Fruit fly (Drosophila melanogaster) whole organism, embryonic: ENCODE data around the gene smo.

ENCODE experiments used
- Asciz ChIP-seq: fragments of 200-800 bp; sonication (Bioruptor generic); optimal IDR thresholded peaks from 2 replicates; lab custom pipeline; 2017; ENCODE audit warnings: missing biosample characterization, mild to moderate bottlenecking, missing genetic modification characterization, missing genetic modification reagents
- C15 ChIP-seq: fragments of 200-800 bp; sonication (Bioruptor generic); IDR thresholded peaks from 3 replicates; pipeline ENCODE4 v1.3.6; 2022; ENCODE audit warnings: missing biosample characterization, missing genetic modification characterization
- CG10147 ChIP-seq: fragments of 200-800 bp; sonication (Bioruptor generic); optimal IDR thresholded peaks from 2 replicates; lab custom pipeline; 2019; ENCODE audit warnings: missing biosample characterization, mild to moderate bottlenecking, missing genetic modification characterization, moderate library complexity
- CG10209 ChIP-seq: fragments of 200-800 bp; sonication (Bioruptor generic); optimal IDR thresholded peaks from 3 replicates; lab custom pipeline; 2017; ENCODE audit warnings: missing biosample characterization, mild to moderate bottlenecking, missing genetic modification characterization, missing genetic modification reagents
- CG13775 ChIP-seq: fragments of 200-800 bp; sonication (Bioruptor generic); optimal IDR thresholded peaks from 3 replicates; lab custom pipeline; 2017; ENCODE audit warnings: missing biosample characterization, mild to moderate bottlenecking, missing genetic modification characterization
- CG15011 ChIP-seq: fragments of 200-800 bp; sonication (Bioruptor generic); optimal IDR thresholded peaks from 3 replicates; lab custom pipeline; 2018; ENCODE audit warnings: missing biosample characterization, mild to moderate bottlenecking, missing genetic modification characterization
- CG15479 ChIP-seq: fragments of 200-800 bp; sonication (Bioruptor generic); optimal IDR thresholded peaks from 3 replicates; lab custom pipeline; 2019; ENCODE audit warnings: missing biosample characterization, mild to moderate bottlenecking, missing genetic modification characterization, moderate library complexity
- CG17361 ChIP-seq: fragments of 200-800 bp; sonication (Bioruptor generic); IDR thresholded peaks from 3 replicates; pipeline ENCODE4 v1.3.6; 2022; ENCODE audit warnings: missing biosample characterization, missing genetic modification characterization
- CG34376 ChIP-seq: fragments of 200-800 bp; sonication (Bioruptor generic); optimal IDR thresholded peaks from 2 replicates; lab custom pipeline; 2018; ENCODE audit warnings: missing biosample characterization, mild to moderate bottlenecking, missing genetic modification characterization
- CG3838 ChIP-seq: fragments of 200-800 bp; sonication (Bioruptor generic); optimal IDR thresholded peaks from 3 replicates; lab custom pipeline; 2016; ENCODE audit warnings: missing biosample characterization, missing genetic modification characterization
- CG4617 ChIP-seq: fragments of 200-800 bp; sonication (Bioruptor generic); optimal IDR thresholded peaks from 3 replicates; lab custom pipeline; 2016; ENCODE audit warnings: missing biosample characterization, missing genetic modification characterization, borderline replicate concordance
- CG5180 ChIP-seq: fragments of 200-800 bp; sonication (Bioruptor generic); optimal IDR thresholded peaks from 3 replicates; lab custom pipeline; 2017; ENCODE audit warnings: missing biosample characterization, missing genetic modification characterization, mild to moderate bottlenecking, moderate library complexity, missing genetic modification reagents
- CG6175 ChIP-seq: fragments of 200-800 bp; sonication (Bioruptor generic); IDR thresholded peaks from 3 replicates; pipeline ENCODE4 v1.3.6; 2022; ENCODE audit warnings: missing biosample characterization, missing genetic modification characterization
- CG6254 ChIP-seq: fragments of 200-800 bp; sonication (Bioruptor generic); optimal IDR thresholded peaks from 3 replicates; lab custom pipeline; 2017; ENCODE audit warnings: mild to moderate bottlenecking, missing biosample characterization, missing genetic modification reagents, missing genetic modification characterization
- CG6683 ChIP-seq: fragments of 200-800 bp; sonication (Bioruptor generic); optimal IDR thresholded peaks from 2 replicates; lab custom pipeline; 2017; ENCODE audit warnings: missing biosample characterization, mild to moderate bottlenecking, missing genetic modification characterization, missing genetic modification reagents
- CG6689 ChIP-seq: fragments of 200-800 bp; sonication (Bioruptor generic); IDR thresholded peaks from 2 replicates; pipeline ENCODE4 v1.3.6; 2022; ENCODE audit warnings: missing biosample characterization, missing genetic modification characterization
- CG7987 ChIP-seq: fragments of 200-800 bp; sonication (Bioruptor generic); optimal IDR thresholded peaks from 2 replicates; lab custom pipeline; 2018; ENCODE audit warnings: missing biosample characterization, mild to moderate bottlenecking, missing genetic modification characterization, moderate library complexity
- CG9609 ChIP-seq: fragments of 200-800 bp; sonication (Bioruptor generic); optimal IDR thresholded peaks from 3 replicates; lab custom pipeline; 2016; ENCODE audit warnings: missing biosample characterization, missing genetic modification characterization
- Dip2 ChIP-seq: fragments of 200-800 bp; sonication (Bioruptor generic); IDR thresholded peaks from 2 replicates; pipeline ENCODE4 v1.3.6; 2022; ENCODE audit warnings: missing biosample characterization, missing genetic modification characterization
- E2f2 ChIP-seq: fragments of 200-800 bp; sonication (Bioruptor generic); IDR thresholded peaks from 2 replicates; pipeline ENCODE4 v1.3.6; 2022; ENCODE audit warnings: missing biosample characterization, missing genetic modification characterization
- Fer1 ChIP-seq: fragments of 200-800 bp; sonication (Bioruptor generic); optimal IDR thresholded peaks from 2 replicates; lab custom pipeline; 2017; ENCODE audit warnings: missing biosample characterization, mild to moderate bottlenecking, missing genetic modification characterization
- Fer3 ChIP-seq: fragments of 200-800 bp; sonication (Bioruptor generic); optimal IDR thresholded peaks from 2 replicates; lab custom pipeline; 2018; ENCODE audit warnings: missing biosample characterization, mild to moderate bottlenecking, missing genetic modification characterization, moderate library complexity
- Gsc ChIP-seq: fragments of 200-800 bp; sonication (Bioruptor generic); IDR thresholded peaks from 2 replicates; pipeline ENCODE4 v1.3.6; 2022; ENCODE audit warnings: missing biosample characterization, missing genetic modification characterization
- HHEX ChIP-seq: fragments of 200-800 bp; sonication (Bioruptor generic); optimal IDR thresholded peaks from 3 replicates; lab custom pipeline; 2017; ENCODE audit warnings: missing biosample characterization, mild to moderate bottlenecking, missing genetic modification characterization, missing genetic modification reagents
- HmgZ ChIP-seq: fragments of 200-800 bp; sonication (Bioruptor generic); optimal IDR thresholded peaks from 2 replicates; lab custom pipeline; 2018; ENCODE audit warnings: missing biosample characterization, mild to moderate bottlenecking, missing genetic modification characterization
- MBD-R2 ChIP-seq: fragments of 200-800 bp; sonication (Bioruptor generic); IDR thresholded peaks from 2 replicates; pipeline ENCODE4 v1.3.6; 2022; ENCODE audit warnings: missing biosample characterization, missing genetic modification characterization
- MESR4 ChIP-seq: fragments of 200-800 bp; sonication (Bioruptor generic); optimal IDR thresholded peaks from 2 replicates; lab custom pipeline; 2018; ENCODE audit warnings: missing biosample characterization, mild to moderate bottlenecking, missing genetic modification characterization, moderate library complexity
- Ptx1 ChIP-seq: fragments of 200-800 bp; sonication (Bioruptor generic); IDR thresholded peaks from 2 replicates; pipeline ENCODE4 v1.3.6; 2022; ENCODE audit warnings: missing biosample characterization, missing genetic modification characterization
- Rx ChIP-seq: fragments of 200-800 bp; sonication (Bioruptor generic); IDR thresholded peaks from 2 replicates; pipeline ENCODE4 v1.3.6; 2022; ENCODE audit warnings: missing biosample characterization, missing genetic modification characterization
- Xrp1 ChIP-seq: fragments of 200-800 bp; sonication (Bioruptor generic); IDR thresholded peaks from 2 replicates; pipeline ENCODE4 v1.3.6; 2022; ENCODE audit warnings: missing biosample characterization, missing genetic modification characterization
- YL-1 ChIP-seq: fragments of 200-800 bp; sonication (Bioruptor generic); optimal IDR thresholded peaks from 3 replicates; lab custom pipeline; 2017; ENCODE audit warnings: missing biosample characterization, mild to moderate bottlenecking, missing genetic modification characterization
- bsh ChIP-seq, 2 experiments: fragments of 200-800 bp; sonication (Bioruptor generic); optimal IDR thresholded peaks; 2 replicates each; lab custom pipeline; 2017 to 2018; ENCODE audit warnings: mild to moderate bottlenecking in 2 of 2, missing biosample characterization in 2 of 2, missing genetic modification characterization in 2 of 2, moderate library complexity in 1 of 2
- croc ChIP-seq: fragments of 200-800 bp; sonication (Bioruptor generic); conservative IDR thresholded peaks from 3 replicates; pipeline ENCODE4 v1.3.6; 2022; ENCODE audit warnings: missing biosample characterization, missing genetic modification characterization
- fru ChIP-seq: fragments of >200 bp; optimal IDR thresholded peaks from 2 replicates; lab custom pipeline; 2017
- hb ChIP-seq: fragments of 200-800 bp; sonication (Bioruptor generic); IDR thresholded peaks from 3 replicates; pipeline ENCODE4 v1.3.6; 2022; ENCODE audit warnings: missing biosample characterization, missing genetic modification characterization; ENCODE audit not compliant: partially characterized antibody
- jing ChIP-seq: fragments of 200-800 bp; sonication (Bioruptor generic); optimal IDR thresholded peaks from 2 replicates; lab custom pipeline; 2018; ENCODE audit warnings: missing biosample characterization, mild to moderate bottlenecking, missing genetic modification characterization
- kay ChIP-seq: fragments of 200-800 bp; sonication (Bioruptor generic); optimal IDR thresholded peaks from 2 replicates; lab custom pipeline; 2016; ENCODE audit warnings: missing biosample characterization, missing genetic modification characterization
- klu ChIP-seq: fragments of 200-800 bp; sonication (Bioruptor generic); IDR thresholded peaks from 2 replicates; pipeline ENCODE4 v1.3.6; 2022; ENCODE audit warnings: missing biosample characterization, missing genetic modification characterization
- nmo ChIP-seq: fragments of 200-800 bp; sonication (Bioruptor generic); optimal IDR thresholded peaks from 2 replicates; lab custom pipeline; 2018; ENCODE audit warnings: missing biosample characterization, mild to moderate bottlenecking, missing genetic modification characterization, moderate library complexity
- nom ChIP-seq: fragments of 200-800 bp; sonication (Bioruptor generic); optimal IDR thresholded peaks from 2 replicates; lab custom pipeline; 2017; ENCODE audit warnings: missing biosample characterization, missing genetic modification characterization, mild to moderate bottlenecking, moderate library complexity, missing genetic modification reagents
- rib ChIP-seq: fragments of 200-800 bp; sonication (Bioruptor generic); IDR thresholded peaks from 2 replicates; pipeline ENCODE4 v1.3.6; 2022; ENCODE audit warnings: missing biosample characterization, missing genetic modification characterization
- ro ChIP-seq: fragments of 200-800 bp; sonication (Bioruptor generic); IDR thresholded peaks from 2 replicates; pipeline ENCODE4 v1.3.6; 2022; ENCODE audit warnings: missing biosample characterization, missing genetic modification characterization
- shn ChIP-seq: fragments of 200-800 bp; sonication (Bioruptor generic); optimal IDR thresholded peaks from 3 replicates; lab custom pipeline; 2016; ENCODE audit warnings: missing biosample characterization, missing genetic modification characterization
- sqz ChIP-seq: fragments of 200-800 bp; sonication (Bioruptor generic); optimal IDR thresholded peaks from 3 replicates; lab custom pipeline; 2018; ENCODE audit warnings: missing biosample characterization, mild to moderate bottlenecking, missing genetic modification characterization
- ssp ChIP-seq: fragments of 200-800 bp; sonication (Bioruptor generic); IDR thresholded peaks from 2 replicates; pipeline ENCODE4 v1.3.6; 2022; ENCODE audit warnings: missing biosample characterization, missing genetic modification characterization
- tin ChIP-seq: fragments of 200-800 bp; sonication (Bioruptor generic); optimal IDR thresholded peaks from 3 replicates; lab custom pipeline; 2016; ENCODE audit warnings: missing biosample characterization, missing genetic modification characterization
- tna ChIP-seq: fragments of 200-800 bp; sonication (Bioruptor generic); IDR thresholded peaks from 2 replicates; pipeline ENCODE4 v1.3.6; 2022; ENCODE audit warnings: missing biosample characterization, missing genetic modification characterization; ENCODE audit not compliant: partially characterized antibody
- unc-4 ChIP-seq: fragments of 200-800 bp; sonication (Bioruptor generic); IDR thresholded peaks from 2 replicates; pipeline ENCODE4 v1.3.6; 2022; ENCODE audit warnings: missing biosample characterization, missing genetic modification characterization; ENCODE audit not compliant: partially characterized antibody

smo gene

dm6 chr2L:297480-298284, 20.3 kb downstream of the smo start, which contains the start of gene Pi3K21B (continued):
- peak; percentile 67 for TF ChIP-seq croc (GFP tag; lab: Robert Waterston, UW)
- peak; percentile 94 for TF ChIP-seq CG17361 (GFP tag; lab: Robert Waterston, UW)
- TF ChIP-seq MBD-R2 = peak; percentile 76; the same call in 1 of the 2 replicates
- peak; percentile 86 for TF ChIP-seq Fer1 (GFP tag; lab: Kevin White, UChicago)
- TF ChIP-seq ro (GFP tag; lab: Robert Waterston, UW) = peak; percentile 43; the same call in 1 of the 2 replicates
- TF ChIP-seq klu (GFP tag; lab: Robert Waterston, UW) = peak; percentile 77
- peak; percentile 83 for TF ChIP-seq CG15011 (GFP tag; lab: Kevin White, UChicago)
- TF ChIP-seq HHEX (GFP tag; lab: Kevin White, UChicago) = peak; percentile 85
- TF ChIP-seq CG15479 = no peak
- peak; percentile 43 for TF ChIP-seq jing
- TF ChIP-seq Ptx1 (GFP tag; lab: Robert Waterston, UW) = peak; percentile 87
- TF ChIP-seq nom (GFP tag; lab: Kevin White, UChicago) = peak; percentile 59
- peak; percentile 88 for TF ChIP-seq CG10147
- no peak for TF ChIP-seq tna
- TF ChIP-seq CG34376 (GFP tag; lab: Kevin White, UChicago) = peak; percentile 85
- peak; percentile 60 for TF ChIP-seq CG6683 (GFP tag; lab: Kevin White, UChicago)
- peak; percentile 87 for TF ChIP-seq HmgZ (tag; lab: Kevin White, UChicago)
- TF ChIP-seq CG13775 = peak; percentile 95
- TF ChIP-seq Asciz (GFP tag; lab: Kevin White, UChicago) = peak; percentile 67
- TF ChIP-seq Xrp1 (GFP tag; lab: Robert Waterston, UW) = peak; percentile 83
- TF ChIP-seq Rx = peak; percentile 84
- TF ChIP-seq CG6175 = 0 out of 3 replicates have a peak, but pooled peaks have one; percentile 67
- peak; percentile 49 to 84 for TF ChIP-seq bsh (GFP tag; optimal IDR thresholded peaks at IDR 0.05; lab: Kevin White, UChicago)
- no peak for TF ChIP-seq Dip2 (GFP tag; lab: Robert Waterston, UW)
- TF ChIP-seq shn = peak; percentile 93
- TF ChIP-seq CG6689 = peak; percentile 83
- peak; percentile 69 for TF ChIP-seq CG5180 (GFP tag; lab: Kevin White, UChicago)
- peak; percentile 75 for TF ChIP-seq CG3838 (GFP tag; lab: Kevin White, UChicago)
- no peak for TF ChIP-seq fru (lab: Kevin White, UChicago)
- peak; percentile 93 for TF ChIP-seq nmo (GFP tag; lab: Kevin White, UChicago)
- TF ChIP-seq CG7987 (GFP tag; lab: Kevin White, UChicago) = peak; percentile 67
- peak; percentile 97 for TF ChIP-seq MESR4 (GFP tag; lab: Kevin White, UChicago)
- TF ChIP-seq E2f2 (GFP tag; lab: Robert Waterston, UW) = peak; percentile 88
- TF ChIP-seq Gsc (GFP tag; lab: Robert Waterston, UW) = no peak
- peak; percentile 92 for TF ChIP-seq CG10209 (GFP tag; lab: Kevin White, UChicago)
- TF ChIP-seq rib (GFP tag; lab: Robert Waterston, UW) = peak; percentile 51; the same call in 1 of the 2 replicates
- peak; percentile 46; the same call in 1 of the 3 replicates for TF ChIP-seq C15 (GFP tag; lab: Robert Waterston, UW)
- TF ChIP-seq kay (GFP tag; lab: Kevin White, UChicago) = peak; percentile 91
- peak; percentile 77 for TF ChIP-seq CG6254 (GFP tag; lab: Kevin White, UChicago)
- peak; percentile 94 for TF ChIP-seq tin (GFP tag; lab: Kevin White, UChicago)
- TF ChIP-seq sqz = peak; percentile 92
- peak; percentile 89 for TF ChIP-seq Fer3
- peak; percentile 92 for TF ChIP-seq CG9609 (GFP tag; lab: Kevin White, UChicago)
- peak; percentile 75 for TF ChIP-seq YL-1 (GFP tag; lab: Kevin White, UChicago)
- peak; percentile 97 for TF ChIP-seq CG4617 (GFP tag; lab: Kevin White, UChicago)
- no peak for TF ChIP-seq hb
- TF ChIP-seq ssp (GFP tag; lab: Robert Waterston, UW) = peak; percentile 84
- peak; percentile 34; the same call in 1 of the 2 replicates for TF ChIP-seq unc-4 (GFP tag; lab: Robert Waterston, UW)
